Fruit fly (Drosophila melanogaster): ENCODE results near the gene CG31954.

The CG31954 gene

DNA sequence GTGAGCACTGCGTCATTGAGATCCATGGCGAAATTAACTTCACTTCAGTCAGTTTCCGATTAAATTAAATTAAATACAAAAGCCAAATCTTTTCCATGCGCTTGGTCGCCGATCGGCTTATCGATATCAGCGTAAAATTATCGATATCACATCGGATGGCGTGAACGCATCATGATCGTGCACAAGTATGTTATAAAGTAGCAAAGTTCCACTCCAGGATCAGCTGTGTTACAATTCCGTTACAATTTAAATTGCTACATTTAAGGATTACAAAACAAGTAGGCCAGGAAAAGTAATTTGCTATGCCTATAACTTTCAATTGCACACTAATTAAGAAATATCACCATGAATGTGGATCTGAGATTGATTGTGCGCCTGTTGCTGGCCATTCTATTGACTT, 40.0 kb downstream of the CG31954 start, which contains the start of the genes Pif1 and CG31776 (continued):
- no peak for TF ChIP-seq slou (GFP tag; optimal IDR thresholded peaks at IDR 0.05)
- TF ChIP-seq CG14441 (GFP tag; IDR thresholded peaks at IDR 0.05): no peak
- TF ChIP-seq crp (GFP tag; optimal IDR thresholded peaks at IDR 0.05): peak; percentile 89 to 98
- TF ChIP-seq HmgZ (tag; optimal IDR thresholded peaks at IDR 0.05): peak; percentile 60
- TF ChIP-seq Dad (GFP tag; optimal IDR thresholded peaks at IDR 0.05): no peak
- TF ChIP-seq CG15696 (tag; optimal IDR thresholded peaks at IDR 0.05): no peak
- no peak for TF ChIP-seq CG9817 (tag; optimal IDR thresholded peaks at IDR 0.05)
- no peak for TF ChIP-seq CG12769 (tag; optimal IDR thresholded peaks at IDR 0.05)
- TF ChIP-seq CG12659 (GFP tag; optimal IDR thresholded peaks at IDR 0.05): peak; percentile 27
- no peak for TF ChIP-seq CG4617 (GFP tag; optimal IDR thresholded peaks at IDR 0.05; ENCODE audit: borderline replicate concordance)
- TF ChIP-seq usp (GFP tag; optimal IDR thresholded peaks at IDR 0.05): no peak
- no peak for TF ChIP-seq Nf-YA (GFP tag; IDR thresholded peaks at IDR 0.05)
- TF ChIP-seq NK7.1 (GFP tag; optimal IDR thresholded peaks at IDR 0.05): no peak
- TF ChIP-seq CG9876 (GFP tag; optimal IDR thresholded peaks at IDR 0.05): no peak
- no peak for TF ChIP-seq CG3281 (GFP tag; optimal IDR thresholded peaks at IDR 0.05)
- TF ChIP-seq CG31441 (GFP tag; IDR thresholded peaks at IDR 0.05): no peak
- no peak for TF ChIP-seq CG12391 (tag; optimal IDR thresholded peaks at IDR 0.05)
- TF ChIP-seq trh (GFP tag; optimal IDR thresholded peaks at IDR 0.05): no peak
- no peak for TF ChIP-seq Atf6 (GFP tag; IDR thresholded peaks at IDR 0.05)
- TF ChIP-seq gt (GFP tag; IDR thresholded peaks at IDR 0.05): no peak
- TF ChIP-seq CG14860 (GFP tag; IDR thresholded peaks at IDR 0.05; ENCODE audit: partially characterized antibody): peak; percentile 63; the same call in 2 of the 3 replicates
- no peak for TF ChIP-seq CG10209 (GFP tag; optimal IDR thresholded peaks at IDR 0.05)
- TF ChIP-seq CG5180 (GFP tag; optimal IDR thresholded peaks at IDR 0.05): no peak
- TF ChIP-seq hth (optimal IDR thresholded peaks at IDR 0.05): no peak
- no peak for TF ChIP-seq CG15479 (GFP tag; optimal IDR thresholded peaks at IDR 0.05)
- peak; percentile 68 for TF ChIP-seq sens (GFP tag)
- no peak for TF ChIP-seq CG1233 (GFP tag; optimal IDR thresholded peaks at IDR 0.05)
- no peak for TF ChIP-seq CG16815 (GFP tag; optimal IDR thresholded peaks at IDR 0.05)
- TF ChIP-seq prd (optimal IDR thresholded peaks at IDR 0.05): no peak
- no peak for TF ChIP-seq prd (GFP tag; IDR thresholded peaks at IDR 0.05)
- peak; percentile 76 for TF ChIP-seq Doc3 (GFP tag; IDR thresholded peaks at IDR 0.05; ENCODE audit: partially characterized antibody)
- TF ChIP-seq CG17829 (tag; optimal IDR thresholded peaks at IDR 0.05): peak; percentile 42
- TF ChIP-seq salm (tag; optimal IDR thresholded peaks at IDR 0.05): no peak
- TF ChIP-seq CG9932 (GFP tag; IDR thresholded peaks at IDR 0.05): no peak
- no peak for TF ChIP-seq Six4 (GFP tag; optimal IDR thresholded peaks at IDR 0.05)
- no peak for TF ChIP-seq Meics (GFP tag; optimal IDR thresholded peaks at IDR 0.05)
- no peak for TF ChIP-seq dpn (GFP tag; optimal IDR thresholded peaks at IDR 0.05)
- TF ChIP-seq Side (GFP tag; optimal IDR thresholded peaks at IDR 0.05): no peak
- TF ChIP-seq sob (GFP tag; IDR thresholded peaks at IDR 0.05): no peak
- peak; percentile 79 for TF ChIP-seq MBD-R2 (GFP tag; IDR thresholded peaks at IDR 0.05)
- no peak for TF ChIP-seq CG5953 (GFP tag; IDR thresholded peaks at IDR 0.05)
- no peak for TF ChIP-seq CG7745 (tag; optimal IDR thresholded peaks at IDR 0.05)
- TF ChIP-seq ash1 (GFP tag; optimal IDR thresholded peaks at IDR 0.05): no peak
- TF ChIP-seq D19B (GFP tag; optimal IDR thresholded peaks at IDR 0.05): no peak
- no peak for TF ChIP-seq stc (GFP tag; IDR thresholded peaks at IDR 0.05)
- no peak for TF ChIP-seq CG4424 (GFP tag; optimal IDR thresholded peaks at IDR 0.05)
- no peak for TF ChIP-seq CG2678 (tag; optimal IDR thresholded peaks at IDR 0.05)
- no peak for TF ChIP-seq dan (GFP tag; IDR thresholded peaks at IDR 0.05)
- no peak for TF ChIP-seq CG10654 (GFP tag; optimal IDR thresholded peaks at IDR 0.05)
- no peak for TF ChIP-seq chm (GFP tag; IDR thresholded peaks at IDR 0.05)
- TF ChIP-seq ken (GFP tag; IDR thresholded peaks at IDR 0.05): no peak
- TF ChIP-seq Elba2 (GFP tag; optimal IDR thresholded peaks at IDR 0.05): no peak
- TF ChIP-seq rib (GFP tag; IDR thresholded peaks at IDR 0.05): no peak
